Worm (Caenorhabditis elegans) whole organism, L2 larva: ENCODE results near the gene R08B4.3.

Source experiments
- aly-2 ChIP-seq: fragments of 150-350 bp; optimal IDR thresholded peaks from 2 replicates; lab custom pipeline; 2014; ENCODE audit warnings: missing biosample characterization, missing genetic modification characterization
- crh-2 ChIP-seq: sonication (generic microtip); optimal IDR thresholded peaks from 2 replicates; lab custom pipeline; 2017; ENCODE audit warnings: missing biosample characterization, missing genetic modification characterization
- egl-27 ChIP-seq: sonication (generic microtip); optimal IDR thresholded peaks from 3 replicates; lab custom pipeline; 2017; ENCODE audit warnings: missing biosample characterization, missing genetic modification reagents, missing genetic modification characterization
- elt-3 ChIP-seq: sonication (generic microtip); optimal IDR thresholded peaks from 2 replicates; lab custom pipeline; 2017; ENCODE audit warnings: missing biosample characterization, missing genetic modification characterization
- fos-1 ChIP-seq: fragments of 150-350 bp; optimal IDR thresholded peaks from 2 replicates; lab custom pipeline; 2014; ENCODE audit warnings: missing biosample characterization, missing genetic modification characterization
- lsy-2 ChIP-seq, 2 experiments: fragments of 150-350 bp in 1 of 2; sonication (generic microtip) in 1 of 2; optimal IDR thresholded peaks; 2 replicates each; lab custom pipeline; 2014 to 2017; ENCODE audit warnings: missing biosample characterization in 2 of 2, missing genetic modification characterization in 2 of 2

- no peak for TF ChIP-seq fos-1
- TF ChIP-seq aly-2 (tag; lab: Kevin White, UChicago): no peak
- TF ChIP-seq elt-3: no peak
- no peak for TF ChIP-seq lsy-2 (tag; optimal IDR thresholded peaks at IDR 0.05; lab: Kevin White, UChicago)
- TF ChIP-seq crh-2 (tag; lab: Kevin White, UChicago): no peak
- TF ChIP-seq egl-27 (tag; lab: Kevin White, UChicago): no peak
Measured at ce11 chrX:11123998-11124397, 3.2 kb upstream of the R08B4.3 start.
